Fruit fly (Drosophila melanogaster) Kc167 (cell line): ENCODE data around the gene CG14408.

Source experiments
- Myc ChIP-seq: fragments of >200 bp; optimal IDR thresholded peaks from 2 replicates; lab custom pipeline; 2017; ENCODE audit warnings: missing external identifiers
- Sin3A ChIP-seq: fragments of >200 bp; optimal IDR thresholded peaks from 2 replicates; lab custom pipeline; 2018; ENCODE audit warnings: missing external identifiers
- h ChIP-seq: fragments of >200 bp; optimal IDR thresholded peaks from 3 replicates; lab custom pipeline; 2018; ENCODE audit warnings: missing external identifiers
- insv ChIP-seq: fragments of >200 bp; optimal IDR thresholded peaks from 3 replicates; lab custom pipeline; 2018; ENCODE audit warnings: missing external identifiers
- psq ChIP-seq: fragments of >200 bp; optimal IDR thresholded peaks from 2 replicates; lab custom pipeline; 2017; ENCODE audit warnings: missing external identifiers
- ttk ChIP-seq: sonication (Bioruptor generic); optimal IDR thresholded peaks from 2 replicates; lab custom pipeline; 2017; ENCODE audit warnings: missing external identifiers

CG14408 gene

dm6 chrX:14831713-14832561 is at the start of gene CG14408:
CG14408 (minus strand) TSS chrX:14832033.
- TF ChIP-seq Sin3A = no peak
- no peak for TF ChIP-seq psq (lab: Kevin White, UChicago)
- TF ChIP-seq Myc (lab: Kevin White, UChicago) = no peak
- TF ChIP-seq insv (lab: Kevin White, UChicago) = no peak
- TF ChIP-seq h (lab: Kevin White, UChicago) = no peak
- TF ChIP-seq ttk (lab: Kevin White, UChicago) = no peak

DNA sequence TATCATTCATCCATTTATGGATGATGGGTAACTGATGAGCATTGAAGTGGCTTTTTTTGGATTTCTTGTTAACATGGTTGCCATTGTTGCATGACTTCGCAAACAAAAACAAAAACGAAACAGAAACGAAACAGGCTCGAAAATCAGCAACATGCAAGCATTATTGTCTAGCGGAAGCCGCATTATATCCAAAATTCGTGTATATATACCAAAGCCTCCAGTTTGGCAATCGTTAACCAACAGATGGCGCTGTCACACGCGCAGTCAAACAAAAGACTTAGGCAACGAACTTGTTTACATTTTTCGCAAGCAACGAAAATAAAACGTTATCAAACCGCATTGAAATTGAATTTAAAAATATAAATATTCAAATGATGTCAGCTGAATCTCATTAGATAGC is 47.1 kb upstream of the CG14408 start:
- TF ChIP-seq Myc (lab: Kevin White, UChicago) = no peak
- no peak for TF ChIP-seq h (lab: Kevin White, UChicago)
- no peak for TF ChIP-seq ttk (lab: Kevin White, UChicago)
- TF ChIP-seq psq (lab: Kevin White, UChicago) = no peak
- no peak for TF ChIP-seq Sin3A
- TF ChIP-seq insv (lab: Kevin White, UChicago) = no peak

DNA sequence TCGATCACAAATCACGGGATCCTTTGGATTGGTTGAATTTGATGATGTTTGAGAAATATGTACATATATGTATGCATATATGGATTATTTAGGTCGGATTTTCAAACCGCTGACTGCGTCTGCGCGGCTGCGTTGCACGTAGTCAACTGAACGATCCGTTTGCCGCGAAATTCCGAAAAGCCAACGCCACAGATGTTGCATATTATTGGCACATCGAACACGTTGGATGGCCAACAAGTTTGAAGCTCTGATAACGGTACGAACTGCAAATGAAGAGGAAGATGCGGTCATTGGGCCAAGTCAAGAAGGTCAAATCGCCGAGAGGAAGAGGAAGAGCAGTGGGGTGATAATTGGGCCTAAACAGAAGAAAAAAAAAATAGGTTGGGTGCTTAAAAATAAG is 39.2 kb upstream of the CG14408 start, which contains the start of gene CG9518:
Gene CG9518 (minus strand): TSS at position 154 of the 400 bp plus-strand sequence.
- no peak for TF ChIP-seq Myc (lab: Kevin White, UChicago)
- TF ChIP-seq Sin3A = no peak
- no peak for TF ChIP-seq ttk (lab: Kevin White, UChicago)
- TF ChIP-seq psq (lab: Kevin White, UChicago) = no peak
- TF ChIP-seq h (lab: Kevin White, UChicago) = no peak
- no peak for TF ChIP-seq insv (lab: Kevin White, UChicago)

DNA sequence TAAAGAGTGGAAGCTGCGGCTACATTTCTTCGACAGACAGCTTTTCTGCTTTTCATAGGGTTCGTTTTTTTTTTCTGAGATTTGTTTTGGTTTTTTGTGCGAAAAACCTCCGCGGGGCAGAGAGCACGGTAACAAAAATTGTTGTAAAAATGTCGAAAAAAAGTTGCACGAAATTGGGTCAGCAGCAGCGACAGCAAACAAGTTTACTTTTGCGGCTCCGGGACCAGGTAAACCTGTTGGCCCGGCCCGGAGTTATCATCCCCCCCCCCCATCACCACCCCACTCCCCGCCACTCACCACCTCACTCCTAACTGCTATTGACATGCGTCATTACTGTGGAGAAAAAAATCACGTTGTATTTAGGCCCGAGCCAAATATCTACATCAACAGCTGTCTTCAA is 36.6 kb upstream of the CG14408 start:
- TF ChIP-seq insv (lab: Kevin White, UChicago) (no peak), psq (lab: Kevin White, UChicago) (no peak), h (lab: Kevin White, UChicago) (no peak), Myc (lab: Kevin White, UChicago) (no peak), Sin3A (no peak), ttk (lab: Kevin White, UChicago) (no peak)

DNA sequence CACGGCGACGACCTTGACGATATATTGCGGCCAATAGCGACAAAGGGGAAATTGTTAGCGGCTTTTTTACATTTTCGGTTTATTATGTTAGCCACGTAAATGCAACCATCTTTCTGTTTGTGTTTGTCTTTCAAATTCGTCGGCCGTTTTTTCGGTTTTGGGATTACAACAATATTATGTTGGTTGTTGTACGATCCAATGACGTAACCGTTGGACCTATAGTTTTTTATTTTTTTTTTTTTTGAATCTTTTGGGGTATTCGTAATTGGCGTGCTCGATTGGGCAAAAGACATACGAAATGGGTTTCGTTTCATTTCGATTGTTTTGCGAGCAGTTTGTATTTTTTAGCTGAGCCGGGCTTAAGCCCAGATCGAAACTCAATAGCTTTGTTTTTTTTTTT is 35.1 kb upstream of the CG14408 start:
- TF ChIP-seq insv (lab: Kevin White, UChicago) (no peak), ttk (lab: Kevin White, UChicago) (no peak), h (lab: Kevin White, UChicago) (no peak), Sin3A (no peak), Myc (lab: Kevin White, UChicago) (no peak), psq (lab: Kevin White, UChicago) (no peak)

DNA sequence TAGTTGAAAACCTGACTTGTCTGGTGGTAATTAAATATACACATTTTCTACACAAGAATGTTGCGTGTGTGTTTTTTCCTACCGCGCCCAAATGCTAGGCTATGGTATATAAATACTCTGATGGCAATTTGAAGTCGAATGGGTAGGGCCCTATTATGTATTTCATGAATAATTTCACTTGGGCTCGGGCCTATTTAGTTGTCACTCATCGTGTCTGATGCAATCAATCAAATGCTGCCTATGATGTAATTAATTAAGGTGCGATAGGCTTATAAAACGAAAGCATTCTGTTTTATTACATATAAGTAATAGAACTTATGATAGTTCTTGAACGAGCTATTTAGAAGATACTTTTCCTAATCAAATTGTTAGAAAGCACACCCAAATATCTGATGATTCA is 30.7 kb upstream of the CG14408 start:
- TF ChIP-seq Myc (lab: Kevin White, UChicago) (no peak), h (lab: Kevin White, UChicago) (no peak), Sin3A (no peak), insv (lab: Kevin White, UChicago) (no peak), ttk (lab: Kevin White, UChicago) (no peak), psq (lab: Kevin White, UChicago) (no peak)

dm6 chrX:14858951-14859350 is 27.1 kb upstream of the CG14408 start, which contains the start of gene CG46399:
CG46399 (plus strand) TSS chrX:14859251.
- TF ChIP-seq psq (lab: Kevin White, UChicago) (no peak), h (lab: Kevin White, UChicago) (no peak)

DNA sequence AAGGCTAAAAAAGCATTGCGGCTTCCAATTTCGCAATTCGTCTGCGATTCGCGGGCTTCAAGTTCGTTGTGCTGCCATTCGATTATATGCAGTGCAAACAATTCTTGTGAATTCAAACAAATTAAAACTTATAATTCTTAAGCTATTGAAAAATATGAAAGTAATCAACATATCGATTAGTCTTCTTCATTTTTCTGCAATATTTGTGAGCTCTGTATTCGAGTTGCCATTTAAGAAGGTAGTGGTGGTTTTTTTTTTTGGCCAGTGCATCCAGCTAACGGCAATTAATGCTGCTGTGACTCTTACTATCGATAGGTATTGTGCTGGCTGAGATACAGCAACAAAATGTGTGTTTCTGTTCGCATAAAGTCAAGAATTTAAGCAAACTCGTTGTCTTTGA is 26.1 kb upstream of the CG14408 start:
- TF ChIP-seq Myc (lab: Kevin White, UChicago) = no peak
- TF ChIP-seq psq (lab: Kevin White, UChicago) = no peak
- no peak for TF ChIP-seq ttk (lab: Kevin White, UChicago)
- TF ChIP-seq h (lab: Kevin White, UChicago) = no peak
- TF ChIP-seq Sin3A = no peak
- TF ChIP-seq insv (lab: Kevin White, UChicago) = no peak

- no peak for TF ChIP-seq h (lab: Kevin White, UChicago)
- no peak for TF ChIP-seq psq (lab: Kevin White, UChicago)
- TF ChIP-seq ttk (lab: Kevin White, UChicago) = no peak
- no peak for TF ChIP-seq Myc (lab: Kevin White, UChicago)
- TF ChIP-seq insv (lab: Kevin White, UChicago) = no peak
- no peak for TF ChIP-seq Sin3A
Measured at dm6 chrX:14856261-14856660, 24.4 kb upstream of the CG14408 start, which contains the start of gene CG9519. CG9519 (minus strand) TSS chrX:14856361.

DNA sequence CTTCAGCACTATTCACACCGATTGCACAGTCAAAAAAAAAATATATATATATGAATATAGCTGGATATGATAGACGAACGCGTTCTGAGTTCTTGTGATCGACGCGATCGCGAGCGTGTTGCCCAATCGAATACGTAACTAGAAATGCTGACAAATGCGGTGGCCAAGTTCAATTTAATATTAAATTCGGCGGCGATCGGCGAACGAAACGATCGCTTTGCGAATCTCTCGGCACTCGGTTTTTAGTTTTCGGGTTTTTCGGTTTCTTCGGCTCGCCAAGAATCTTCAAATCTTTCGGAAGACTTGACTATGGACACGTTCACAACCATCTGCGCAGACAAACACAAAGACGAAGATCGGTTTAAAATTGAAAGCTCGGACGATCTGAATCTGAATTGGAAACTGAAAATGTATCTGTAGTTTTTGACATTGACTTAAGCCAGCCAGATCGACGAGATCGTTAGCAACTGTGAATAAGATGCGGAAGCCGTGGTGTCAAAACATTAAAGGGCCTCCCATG is 21.4 kb upstream of the CG14408 start, which contains the start of gene CG9521:
Gene CG9521 (minus strand): TSS at position 117 of the 520 bp plus-strand sequence.
- TF ChIP-seq Sin3A (no peak), Myc (lab: Kevin White, UChicago) (no peak), insv (lab: Kevin White, UChicago) (no peak), psq (lab: Kevin White, UChicago) (no peak), h (lab: Kevin White, UChicago) (no peak)

DNA sequence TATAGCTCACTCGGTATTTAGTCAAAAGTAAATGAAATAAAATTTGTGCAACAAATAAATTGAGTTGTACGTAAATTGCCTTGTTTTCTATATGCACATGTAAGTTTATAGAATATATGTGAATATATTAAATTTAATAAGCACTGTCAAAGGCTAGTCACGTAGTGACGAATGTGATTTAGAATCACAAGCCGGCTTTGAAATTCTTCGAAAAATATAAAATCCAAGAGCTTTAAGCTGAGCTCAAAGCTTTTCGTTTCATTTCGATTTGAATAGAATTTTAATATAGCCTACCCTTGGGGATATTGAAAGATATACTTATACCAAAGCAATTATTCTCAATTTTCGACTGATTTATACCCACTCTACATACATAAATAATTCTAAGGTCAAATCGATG is 18.2 kb upstream of the CG14408 start:
- TF ChIP-seq h (lab: Kevin White, UChicago) (no peak), ttk (lab: Kevin White, UChicago) (no peak), Myc (lab: Kevin White, UChicago) (no peak), Sin3A (no peak)
